Fruit fly (Drosophila melanogaster) whole organism, embryonic: ENCODE results near the gene CG9837.

Experiments
- Asciz ChIP-seq: fragments of 200-800 bp; sonication (Bioruptor generic); optimal IDR thresholded peaks from 2 replicates; lab custom pipeline; 2017; ENCODE audit warnings: missing biosample characterization, mild to moderate bottlenecking, missing genetic modification characterization, missing genetic modification reagents
- Bgb ChIP-seq: fragments of 200-800 bp; sonication (Bioruptor generic); IDR thresholded peaks from 2 replicates; pipeline ENCODE4 v1.3.6; 2022; ENCODE audit warnings: missing biosample characterization, missing genetic modification characterization; ENCODE audit not compliant: partially characterized antibody
- Bteb2 ChIP-seq: fragments of 200-800 bp; sonication (Bioruptor generic); optimal IDR thresholded peaks from 2 replicates; lab custom pipeline; 2016; ENCODE audit warnings: missing biosample characterization, missing genetic modification characterization
- CG13624 ChIP-seq: fragments of 200-800 bp; sonication (Bioruptor generic); optimal IDR thresholded peaks from 2 replicates; lab custom pipeline; 2016; ENCODE audit warnings: missing biosample characterization, missing genetic modification characterization
- CG15601 ChIP-seq: fragments of 200-800 bp; sonication (Bioruptor generic); optimal IDR thresholded peaks from 3 replicates; lab custom pipeline; 2019; ENCODE audit warnings: missing biosample characterization, mild to moderate bottlenecking, missing genetic modification characterization, moderate library complexity
- CG18619 ChIP-seq: fragments of 200-800 bp; sonication (Bioruptor generic); optimal IDR thresholded peaks from 3 replicates; lab custom pipeline; 2017; ENCODE audit warnings: missing biosample characterization, mild to moderate bottlenecking, missing genetic modification characterization
- CG2116 ChIP-seq: fragments of 200-800 bp; sonication (Bioruptor generic); optimal IDR thresholded peaks from 3 replicates; lab custom pipeline; 2018; ENCODE audit warnings: missing biosample characterization, mild to moderate bottlenecking, missing genetic modification characterization
- CG2202 ChIP-seq: fragments of 200-800 bp; sonication (Bioruptor generic); optimal IDR thresholded peaks from 2 replicates; lab custom pipeline; 2018; ENCODE audit warnings: missing biosample characterization, mild to moderate bottlenecking, missing genetic modification characterization
- CG3847 ChIP-seq: fragments of 200-800 bp; sonication (Bioruptor generic); IDR thresholded peaks from 2 replicates; pipeline ENCODE4 v1.3.6; 2022; ENCODE audit warnings: missing biosample characterization, missing genetic modification characterization
- CG4282 ChIP-seq: fragments of 200-800 bp; sonication (Bioruptor generic); optimal IDR thresholded peaks from 2 replicates; lab custom pipeline; 2016; ENCODE audit warnings: missing biosample characterization, missing genetic modification characterization
- CG4707 ChIP-seq: fragments of 200-800 bp; sonication (Bioruptor generic); optimal IDR thresholded peaks from 2 replicates; lab custom pipeline; 2018; ENCODE audit warnings: missing biosample characterization, mild to moderate bottlenecking, missing genetic modification characterization, moderate library complexity
- CG6272 ChIP-seq: fragments of 200-800 bp; sonication (Bioruptor generic); IDR thresholded peaks from 2 replicates; pipeline ENCODE4 v1.3.6; 2022; ENCODE audit warnings: missing biosample characterization, missing genetic modification characterization
- CG6813 ChIP-seq: fragments of 200-800 bp; sonication (Bioruptor generic); optimal IDR thresholded peaks from 2 replicates; lab custom pipeline; 2017; ENCODE audit warnings: missing biosample characterization, missing genetic modification characterization, mild to moderate bottlenecking, moderate library complexity, missing genetic modification reagents
- CG8290 ChIP-seq, 3 experiments: fragments of 200-800 bp; sonication (Bioruptor generic); optimal IDR thresholded peaks; 2 replicates each; lab custom pipeline; 2016 to 2019; ENCODE audit warnings: missing biosample characterization in 3 of 3, missing genetic modification characterization in 3 of 3, mild to moderate bottlenecking in 2 of 3, moderate library complexity in 1 of 3
- CG8388 ChIP-seq: fragments of 200-800 bp; sonication (Bioruptor generic); optimal IDR thresholded peaks from 2 replicates; lab custom pipeline; 2019; ENCODE audit warnings: missing biosample characterization, mild to moderate bottlenecking, missing genetic modification characterization, moderate library complexity
- CrebB ChIP-seq: fragments of 200-800 bp; sonication (Bioruptor generic); optimal IDR thresholded peaks from 3 replicates; lab custom pipeline; 2018; ENCODE audit warnings: missing biosample characterization, mild to moderate bottlenecking, missing genetic modification characterization
- Deaf1 ChIP-seq: fragments of 200-800 bp; optimal IDR thresholded peaks from 3 replicates; lab custom pipeline; 2019; ENCODE audit warnings: missing biosample characterization, mild to moderate bottlenecking, missing genetic modification characterization, moderate library complexity
- Doc3 ChIP-seq: fragments of 200-800 bp; sonication (Bioruptor generic); IDR thresholded peaks from 3 replicates; pipeline ENCODE4 v1.3.6; 2022; ENCODE audit warnings: missing biosample characterization, missing genetic modification characterization; ENCODE audit not compliant: partially characterized antibody
- Fer1 ChIP-seq: fragments of 200-800 bp; sonication (Bioruptor generic); optimal IDR thresholded peaks from 2 replicates; lab custom pipeline; 2017; ENCODE audit warnings: missing biosample characterization, mild to moderate bottlenecking, missing genetic modification characterization
- H15 ChIP-seq: fragments of 200-800 bp; sonication (Bioruptor generic); IDR thresholded peaks from 3 replicates; pipeline ENCODE4 v1.3.6; 2022; ENCODE audit warnings: missing biosample characterization, missing genetic modification characterization
- Hr3 ChIP-seq: fragments of 200-800 bp; sonication (Bioruptor generic); optimal IDR thresholded peaks from 3 replicates; lab custom pipeline; 2016; ENCODE audit warnings: missing biosample characterization, missing genetic modification characterization
- Hr78 ChIP-seq, 2 experiments: fragments of 200-800 bp in 1 of 2; fragments of >200 bp in 1 of 2; sonication (Bioruptor generic) in 1 of 2; optimal IDR thresholded peaks; 2 replicates each; lab custom pipeline; 2017 to 2019; ENCODE audit warnings: missing biosample characterization in 2 of 2, missing genetic modification characterization in 2 of 2, mild to moderate bottlenecking in 1 of 2, moderate library complexity in 1 of 2
- MTF-1 ChIP-seq: fragments of 200-800 bp; sonication (Bioruptor generic); optimal IDR thresholded peaks from 2 replicates; lab custom pipeline; 2018; ENCODE audit warnings: missing biosample characterization, mild to moderate bottlenecking, missing genetic modification characterization, borderline replicate concordance
- Mrtf ChIP-seq: fragments of 200-800 bp; sonication (Bioruptor generic); IDR thresholded peaks from 3 replicates; pipeline ENCODE4 v1.3.6; 2022; ENCODE audit warnings: missing biosample characterization, missing genetic modification characterization
- Oli ChIP-seq: fragments of 200-800 bp; sonication (Bioruptor generic); optimal IDR thresholded peaks from 2 replicates; lab custom pipeline; 2018; ENCODE audit warnings: missing biosample characterization, mild to moderate bottlenecking, missing genetic modification characterization, moderate library complexity
- Sin3A ChIP-seq: fragments of >200 bp; optimal IDR thresholded peaks from 2 replicates; lab custom pipeline; 2018
- Six4 ChIP-seq: fragments of 200-800 bp; sonication (Bioruptor generic); optimal IDR thresholded peaks from 2 replicates; lab custom pipeline; 2016; ENCODE audit warnings: missing biosample characterization, missing genetic modification characterization
- YL-1 ChIP-seq: fragments of 200-800 bp; sonication (Bioruptor generic); optimal IDR thresholded peaks from 3 replicates; lab custom pipeline; 2017; ENCODE audit warnings: missing biosample characterization, mild to moderate bottlenecking, missing genetic modification characterization
- ac ChIP-seq: fragments of 200-800 bp; sonication (Bioruptor generic); optimal IDR thresholded peaks from 3 replicates; lab custom pipeline; 2017; ENCODE audit warnings: missing biosample characterization, mild to moderate bottlenecking, missing genetic modification characterization
- ase ChIP-seq: fragments of 200-800 bp; sonication (Bioruptor generic); IDR thresholded peaks from 3 replicates; pipeline ENCODE4 v1.3.6; 2022; ENCODE audit warnings: missing biosample characterization, missing genetic modification characterization
- ash1 ChIP-seq: fragments of 200-800 bp; sonication (Bioruptor generic); optimal IDR thresholded peaks from 2 replicates; lab custom pipeline; 2018; ENCODE audit warnings: missing biosample characterization, mild to moderate bottlenecking, missing genetic modification characterization
- az2 ChIP-seq: fragments of 200-800 bp; sonication (Bioruptor generic); optimal IDR thresholded peaks from 3 replicates; lab custom pipeline; 2016; ENCODE audit warnings: missing biosample characterization, missing genetic modification characterization
- br ChIP-seq: fragments of >200 bp; optimal IDR thresholded peaks from 2 replicates; lab custom pipeline; 2017
- caup ChIP-seq: fragments of 200-800 bp; sonication (Bioruptor generic); optimal IDR thresholded peaks from 3 replicates; lab custom pipeline; 2017; ENCODE audit warnings: missing biosample characterization, mild to moderate bottlenecking, missing genetic modification characterization, moderate library complexity; ENCODE audit not compliant: severe bottlenecking
- chinmo ChIP-seq: fragments of 200-800 bp; sonication (Bioruptor generic); IDR thresholded peaks from 4 replicates; pipeline ENCODE4 v1.3.6; 2022; ENCODE audit warnings: missing biosample characterization, missing genetic modification characterization; ENCODE audit not compliant: partially characterized antibody
- ci ChIP-seq: fragments of 200-800 bp; sonication (Bioruptor generic); IDR thresholded peaks from 3 replicates; pipeline ENCODE4 v1.3.6; 2022; ENCODE audit warnings: missing biosample characterization, missing genetic modification characterization
- crc ChIP-seq: fragments of 200-800 bp; sonication (Bioruptor generic); optimal IDR thresholded peaks from 2 replicates; lab custom pipeline; 2016; ENCODE audit warnings: missing biosample characterization, missing genetic modification characterization
- dmrt99B ChIP-seq: fragments of 200-800 bp; sonication (Bioruptor generic); optimal IDR thresholded peaks from 2 replicates; lab custom pipeline; 2018; ENCODE audit warnings: missing biosample characterization, mild to moderate bottlenecking, missing genetic modification characterization, moderate library complexity
- en ChIP-seq: fragments of 200-800 bp; sonication (Bioruptor generic); optimal IDR thresholded peaks from 2 replicates; lab custom pipeline; 2016; ENCODE audit warnings: missing biosample characterization, missing genetic modification characterization
- gem ChIP-seq: fragments of 200-800 bp; sonication (Bioruptor generic); optimal IDR thresholded peaks from 2 replicates; lab custom pipeline; 2019; ENCODE audit warnings: missing biosample characterization, mild to moderate bottlenecking, missing genetic modification characterization, moderate library complexity
- lilli ChIP-seq: fragments of 200-800 bp; sonication (Bioruptor generic); optimal IDR thresholded peaks from 3 replicates; lab custom pipeline; 2016; ENCODE audit warnings: missing biosample characterization, missing genetic modification characterization
- mirr ChIP-seq: fragments of 200-800 bp; sonication (Bioruptor generic); optimal IDR thresholded peaks from 3 replicates; lab custom pipeline; 2018; ENCODE audit warnings: missing biosample characterization, mild to moderate bottlenecking, missing genetic modification characterization
- nom ChIP-seq: fragments of 200-800 bp; sonication (Bioruptor generic); optimal IDR thresholded peaks from 2 replicates; lab custom pipeline; 2017; ENCODE audit warnings: missing biosample characterization, missing genetic modification characterization, mild to moderate bottlenecking, moderate library complexity, missing genetic modification reagents
- peb ChIP-seq: fragments of 200-800 bp; sonication (Bioruptor generic); IDR thresholded peaks from 2 replicates; pipeline ENCODE4 v1.3.6; 2022; ENCODE audit warnings: missing biosample characterization, missing genetic modification characterization
- phol ChIP-seq: fragments of 200-800 bp; sonication (Bioruptor generic); optimal IDR thresholded peaks from 3 replicates; lab custom pipeline; 2018; ENCODE audit warnings: missing biosample characterization, mild to moderate bottlenecking, missing genetic modification characterization, moderate library complexity
- sens ChIP-seq: fragments of 200-800 bp; sonication (Bioruptor generic); peaks from one replicate; lab custom pipeline; 2016; ENCODE audit warnings: missing biosample characterization, missing genetic modification characterization
- tin ChIP-seq: fragments of 200-800 bp; sonication (Bioruptor generic); optimal IDR thresholded peaks from 3 replicates; lab custom pipeline; 2016; ENCODE audit warnings: missing biosample characterization, missing genetic modification characterization
- tup ChIP-seq: fragments of 200-800 bp; sonication (Bioruptor generic); optimal IDR thresholded peaks from 2 replicates; lab custom pipeline; 2016; ENCODE audit warnings: missing biosample characterization, mild to moderate bottlenecking, missing genetic modification characterization, moderate library complexity
- tx ChIP-seq: fragments of 200-800 bp; sonication (Bioruptor generic); optimal IDR thresholded peaks from 2 replicates; lab custom pipeline; 2016; ENCODE audit warnings: missing biosample characterization, missing genetic modification characterization
- unc-4 ChIP-seq: fragments of 200-800 bp; sonication (Bioruptor generic); IDR thresholded peaks from 2 replicates; pipeline ENCODE4 v1.3.6; 2022; ENCODE audit warnings: missing biosample characterization, missing genetic modification characterization; ENCODE audit not compliant: partially characterized antibody

CG9837 gene

dm6 chr3R:8808518-8808921 is 4.9 kb downstream of the CG9837 start (continued):
- TF ChIP-seq CG8388 (GFP tag; lab: Kevin White, UChicago) (peak; percentile 82), CG4707 (GFP tag; lab: Kevin White, UChicago) (no peak), az2 (peak; percentile 74), br (lab: Kevin White, UChicago) (no peak), CG6813 (peak; percentile 75), YL-1 (GFP tag; lab: Kevin White, UChicago) (peak; percentile 23), ash1 (no peak), mirr (GFP tag; lab: Kevin White, UChicago) (no peak), Asciz (GFP tag; lab: Kevin White, UChicago) (peak; percentile 56), ase (GFP tag; lab: Robert Waterston, UW) (no peak), lilli (GFP tag; lab: Kevin White, UChicago) (peak; percentile 55), CG4282 (GFP tag; lab: Kevin White, UChicago) (no peak), Oli (tag; lab: Kevin White, UChicago) (peak; percentile 73), dmrt99B (tag; lab: Kevin White, UChicago) (peak; percentile 61), Hr78 (GFP tag; optimal IDR thresholded peaks at IDR 0.05; lab: Kevin White, UChicago) (peak in 1 of 2 experiments; percentile 31), Doc3 (no peak), Sin3A (lab: Kevin White, UChicago) (no peak), Deaf1 (peak; percentile 11), CG13624 (peak; percentile 20), CrebB (no peak), Bteb2 (GFP tag; lab: Kevin White, UChicago) (peak; percentile 33), tin (GFP tag; lab: Kevin White, UChicago) (peak; percentile 66), sens (GFP tag; lab: Kevin White, UChicago) (peak; percentile 97), Mrtf (GFP tag; lab: Robert Waterston, UW) (no peak), CG8290 (GFP tag; optimal IDR thresholded peaks at IDR 0.05; lab: Kevin White, UChicago) (peak; percentile 52), CG8290 (tag; optimal IDR thresholded peaks at IDR 0.05; lab: Kevin White, UChicago) (peak in 1 of 2 experiments; percentile 60), phol (tag; lab: Kevin White, UChicago) (peak; percentile 89), Hr3 (GFP tag; lab: Kevin White, UChicago) (peak; percentile 75), H15 (GFP tag; lab: Robert Waterston, UW) (no peak), CG2116 (GFP tag; lab: Kevin White, UChicago) (peak; percentile 49), unc-4 (GFP tag; lab: Robert Waterston, UW) (no peak), CG3847 (GFP tag; lab: Robert Waterston, UW) (no peak), Bgb (GFP tag; lab: Robert Waterston, UW) (no peak), CG6272 (GFP tag; lab: Robert Waterston, UW) (peak; percentile 27; the same call in 1 of the 2 replicates), CG2202 (peak; percentile 73), Six4 (GFP tag; lab: Kevin White, UChicago) (peak; percentile 56), ac (GFP tag; lab: Kevin White, UChicago) (peak; percentile 92), caup (GFP tag; lab: Kevin White, UChicago) (no peak), tup (GFP tag; lab: Kevin White, UChicago) (peak; percentile 18), chinmo (GFP tag; lab: Robert Waterston, UW) (no peak), MTF-1 (GFP tag; lab: Kevin White, UChicago) (no peak), peb (GFP tag; lab: Robert Waterston, UW) (peak; percentile 47; the same call in 1 of the 2 replicates), CG15601 (peak; percentile 73), Fer1 (GFP tag; lab: Kevin White, UChicago) (peak; percentile 9), tx (GFP tag; lab: Kevin White, UChicago) (peak; percentile 9), gem (peak; percentile 91), crc (peak; percentile 18), nom (GFP tag; lab: Kevin White, UChicago) (no peak), ci (GFP tag; lab: Robert Waterston, UW) (0 out of 3 replicates have a peak, but pooled peaks have one; percentile 17), CG18619 (GFP tag; lab: Kevin White, UChicago) (peak; percentile 63), en (peak; percentile 55)
